Worm (Caenorhabditis elegans): ENCODE measurements around the gene F14F8.8.

DNA sequence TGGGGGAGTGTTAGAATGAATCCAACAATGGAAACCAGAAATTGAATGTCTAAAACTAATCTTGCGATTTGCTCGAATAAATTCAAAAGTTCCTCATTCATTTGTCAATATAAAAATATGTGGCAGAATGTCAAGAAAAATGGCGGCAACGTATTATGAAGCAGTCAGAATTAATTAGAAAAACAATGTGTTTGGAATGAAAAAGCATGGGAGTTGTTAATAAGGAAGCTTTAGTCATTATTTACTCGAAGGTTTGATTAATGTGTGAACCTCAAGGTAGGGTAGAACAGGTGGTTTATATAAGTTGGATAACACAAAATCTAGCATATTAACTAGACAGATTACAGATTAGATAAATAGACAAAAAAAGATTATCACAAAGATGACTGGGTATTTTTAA is 33.9 kb downstream of the F14F8.8 start, which contains the start of gene srw-76:
- TF ChIP-seq K02D7.2 (tag; optimal IDR thresholded peaks at IDR 0.05) (no peak), ztf-16 (tag; optimal IDR thresholded peaks at IDR 0.05) (no peak), ama-1 (optimal IDR thresholded peaks at IDR 0.05) (no peak), sox-2 (GFP tag; IDR thresholded peaks at IDR 0.05) (no peak), unc-55 (GFP tag; optimal IDR thresholded peaks at IDR 0.05) (no peak)
